Fruit fly (Drosophila melanogaster): ENCODE data around the gene Arf1.
A peak's percentile ranks its signal among the peaks of the same experiment; 100 is the strongest.

Arf1 gene

DNA sequence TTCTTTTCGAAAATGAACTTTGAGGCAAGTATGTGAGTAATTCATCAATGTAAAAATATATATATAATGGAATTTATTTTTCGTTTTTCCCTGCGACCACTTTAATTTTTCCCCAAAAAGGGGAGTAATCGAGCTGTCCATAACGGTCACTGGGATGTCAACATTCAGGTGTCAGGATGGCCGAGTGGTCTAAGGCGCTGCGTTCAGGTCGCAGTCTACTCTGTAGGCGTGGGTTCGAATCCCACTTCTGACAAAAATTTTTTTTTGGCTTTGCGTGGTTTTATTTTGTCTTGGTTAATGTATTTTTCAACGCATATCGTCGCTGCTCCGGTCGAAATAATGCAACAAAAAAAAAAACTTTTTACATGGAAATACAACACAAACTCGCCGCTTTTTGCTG is 28.9 kb downstream of the Arf1 start (continued):
- no peak for TF ChIP-seq CG2875 (GFP tag; optimal IDR thresholded peaks at IDR 0.05)
- peak; percentile 82 for TF ChIP-seq nerfin-2 (GFP tag; IDR thresholded peaks at IDR 0.05; ENCODE audit: partially characterized antibody)
- TF ChIP-seq CG30431 (GFP tag; optimal IDR thresholded peaks at IDR 0.05) = no peak
- no peak for TF ChIP-seq Dek (tag; optimal IDR thresholded peaks at IDR 0.05)
- no peak for TF ChIP-seq CG16815 (GFP tag; optimal IDR thresholded peaks at IDR 0.05)
- TF ChIP-seq CG42726 (GFP tag; IDR thresholded peaks at IDR 0.05; ENCODE audit: partially characterized antibody) = peak; percentile 78; the same call in 1 of the 2 replicates
- no peak for TF ChIP-seq CG17802 (tag; optimal IDR thresholded peaks at IDR 0.05)
- TF ChIP-seq Asciz (GFP tag; optimal IDR thresholded peaks at IDR 0.05) = no peak
- no peak for TF ChIP-seq CG12769 (tag; optimal IDR thresholded peaks at IDR 0.05)
- TF ChIP-seq CG10366 (GFP tag; IDR thresholded peaks at IDR 0.05) = no peak
- TF ChIP-seq kah (GFP tag; optimal IDR thresholded peaks at IDR 0.05) = no peak
- no peak for TF ChIP-seq Hey (tag; optimal IDR thresholded peaks at IDR 0.05)
- TF ChIP-seq CG16779 (GFP tag; IDR thresholded peaks at IDR 0.05) = no peak
- no peak for TF ChIP-seq CG10147 (GFP tag; optimal IDR thresholded peaks at IDR 0.05)
- no peak for TF ChIP-seq ewg (GFP tag; optimal IDR thresholded peaks at IDR 0.05)
- TF ChIP-seq CG6254 (GFP tag; optimal IDR thresholded peaks at IDR 0.05) = peak; percentile 39
- peak; percentile 93 for TF ChIP-seq CG6791 (GFP tag; IDR thresholded peaks at IDR 0.05; ENCODE audit: partially characterized antibody)
- TF ChIP-seq hkb (optimal IDR thresholded peaks at IDR 0.05) = peak; percentile 23
- no peak for TF ChIP-seq hkb (GFP tag; IDR thresholded peaks at IDR 0.05)
- no peak for TF ChIP-seq MBD-R2 (GFP tag; IDR thresholded peaks at IDR 0.05)
- TF ChIP-seq lov (optimal IDR thresholded peaks at IDR 0.05) = no peak
- no peak for TF ChIP-seq lov (GFP tag; IDR thresholded peaks at IDR 0.05)
- peak; percentile 56; the same call in 1 of the 2 replicates for TF ChIP-seq ato (GFP tag; IDR thresholded peaks at IDR 0.05; ENCODE audit: partially characterized antibody)
- no peak for TF ChIP-seq HmgD (GFP tag; optimal IDR thresholded peaks at IDR 0.05)
- TF ChIP-seq br (optimal IDR thresholded peaks at IDR 0.05) = no peak
- TF ChIP-seq CG2129 (GFP tag; IDR thresholded peaks at IDR 0.05; ENCODE audit: partially characterized antibody) = no peak

DNA sequence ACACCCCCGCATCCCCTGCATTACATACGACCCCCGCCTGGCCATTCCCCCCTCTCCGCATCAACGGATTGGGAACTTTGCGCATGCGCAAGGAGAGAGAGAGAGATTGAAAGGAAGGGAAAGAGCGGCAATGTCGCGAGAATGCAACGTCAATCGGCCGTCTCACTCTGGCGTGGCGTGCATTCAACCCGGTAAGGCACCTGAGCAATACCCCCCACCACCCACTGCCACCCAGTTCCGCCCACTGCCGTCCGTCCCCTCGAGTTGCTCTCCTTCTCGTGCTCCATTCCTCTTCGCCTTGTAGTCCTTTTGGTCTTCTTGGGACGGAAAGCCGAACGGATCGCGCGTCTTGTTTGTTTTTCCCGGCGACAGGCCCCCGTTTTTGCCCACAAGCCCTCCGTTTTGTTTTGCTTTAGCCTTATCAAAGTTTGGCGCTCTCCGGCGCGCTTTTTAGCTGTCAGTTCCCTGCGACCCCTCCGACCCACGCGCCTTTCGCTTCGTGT is 32.3 kb downstream of the Arf1 start:
- TF ChIP-seq CG10321 (GFP tag; IDR thresholded peaks at IDR 0.05) (0 out of 2 replicates have a peak, but pooled peaks have one; percentile 33), sens (GFP tag) (peak; percentile 14), bsh (GFP tag; optimal IDR thresholded peaks at IDR 0.05) (peak in 1 of 2 experiments; percentile 44), nom (GFP tag; optimal IDR thresholded peaks at IDR 0.05) (peak; percentile 86), crol (GFP tag; IDR thresholded peaks at IDR 0.05) (peak; percentile 95), CG6254 (GFP tag; optimal IDR thresholded peaks at IDR 0.05) (peak; percentile 29), lbe (GFP tag; optimal IDR thresholded peaks at IDR 0.05) (peak; percentile 45), CG11456 (GFP tag; IDR thresholded peaks at IDR 0.05) (0 out of 3 replicates have a peak, but pooled peaks have one; percentile 37), CG14860 (GFP tag; IDR thresholded peaks at IDR 0.05; ENCODE audit: partially characterized antibody) (0 out of 3 replicates have a peak, but pooled peaks have one; percentile 30), scrt (GFP tag; optimal IDR thresholded peaks at IDR 0.05) (peak; percentile 45), btn (GFP tag; optimal IDR thresholded peaks at IDR 0.05) (no peak), Bgb (GFP tag; IDR thresholded peaks at IDR 0.05; ENCODE audit: partially characterized antibody) (no peak), ara (GFP tag; IDR thresholded peaks at IDR 0.05) (0 out of 2 replicates have a peak, but pooled peaks have one; percentile 9), nerfin-2 (GFP tag; IDR thresholded peaks at IDR 0.05; ENCODE audit: partially characterized antibody) (no peak), ci (GFP tag; IDR thresholded peaks at IDR 0.05) (0 out of 3 replicates have a peak, but pooled peaks have one; percentile 24), Deaf1 (tag; optimal IDR thresholded peaks at IDR 0.05) (peak; percentile 61), kni (GFP tag; optimal IDR thresholded peaks at IDR 0.05) (no peak), ewg (GFP tag; optimal IDR thresholded peaks at IDR 0.05) (peak; percentile 94), CG10431 (GFP tag; optimal IDR thresholded peaks at IDR 0.05) (no peak), fd64A (GFP tag; optimal IDR thresholded peaks at IDR 0.05) (no peak), zen2 (GFP tag; IDR thresholded peaks at IDR 0.05; ENCODE audit: partially characterized antibody) (0 out of 3 replicates have a peak, but pooled peaks have one; percentile 6), Dbx (GFP tag; IDR thresholded peaks at IDR 0.05) (0 out of 3 replicates have a peak, but pooled peaks have one; percentile 12), HLHmδ (GFP tag; optimal IDR thresholded peaks at IDR 0.05) (no peak), Trl (optimal IDR thresholded peaks at IDR 0.05) (peak; percentile 56 to 67), Trl (GFP tag; optimal IDR thresholded peaks at IDR 0.05) (no peak), p53 (GFP tag; optimal IDR thresholded peaks at IDR 0.05) (no peak), CG3726 (GFP tag; IDR thresholded peaks at IDR 0.05) (0 out of 3 replicates have a peak, but pooled peaks have one; percentile 30)

All from whole organism, embryonic.